Fruit fly (Drosophila melanogaster): ENCODE data around the gene CG9147.

DNA sequence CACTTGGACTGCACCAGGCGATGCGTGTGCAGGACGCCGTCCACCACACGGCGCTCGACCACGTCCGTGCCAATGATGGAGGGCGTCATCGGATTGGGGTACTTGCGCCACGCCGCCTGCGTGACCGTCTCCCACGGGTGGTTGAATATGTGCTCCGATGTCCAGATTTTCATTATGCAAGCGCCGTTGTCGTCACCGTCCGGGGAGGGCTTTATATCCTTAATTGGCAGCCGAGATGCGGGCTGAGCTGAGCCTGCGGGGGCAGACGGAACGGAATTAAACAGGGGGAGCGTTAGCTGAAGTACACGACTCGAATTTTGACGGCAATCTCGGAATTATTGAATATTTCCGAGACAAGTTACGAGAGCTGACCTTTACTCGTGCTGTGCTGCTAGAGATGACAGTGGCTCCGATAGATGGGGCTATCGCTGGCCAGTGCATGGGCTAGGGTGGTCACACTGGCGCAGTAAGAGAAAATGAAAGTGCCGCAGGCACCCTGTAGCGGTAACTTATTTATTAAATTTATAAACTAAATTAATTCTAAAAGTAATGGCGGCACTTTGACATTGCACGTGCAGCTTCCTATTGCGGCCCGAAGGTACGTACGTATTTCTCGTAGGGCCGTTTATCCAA lies 18.2 kb upstream of the CG9147 start, which contains the start of gene IPIP:
- no peak for TF ChIP-seq z (GFP tag; IDR thresholded peaks at IDR 0.05)
- TF ChIP-seq CG9215 (GFP tag; IDR thresholded peaks at IDR 0.05), result peak; percentile 26; the same call in 1 of the 2 replicates
- TF ChIP-seq CG13775 (GFP tag; optimal IDR thresholded peaks at IDR 0.05), result no peak
- TF ChIP-seq Ravus (GFP tag; IDR thresholded peaks at IDR 0.05), result no peak

Measured in whole organism, embryonic.